Fruit fly (Drosophila melanogaster): ENCODE data around the gene CG17919.

Gene CG17919

dm6 chr3R:6353624-6354352 is 10.0 kb downstream of the CG17919 start (continued):
- TF ChIP-seq CG12104 (GFP tag; optimal IDR thresholded peaks at IDR 0.05) (peak; percentile 75), ato (GFP tag; IDR thresholded peaks at IDR 0.05; ENCODE audit: partially characterized antibody) (no peak), Awh (GFP tag; IDR thresholded peaks at IDR 0.05) (0 out of 2 replicates have a peak, but pooled peaks have one; percentile 47), Blimp-1 (GFP tag; optimal IDR thresholded peaks at IDR 0.05) (no peak), maf-S (GFP tag; optimal IDR thresholded peaks at IDR 0.05) (no peak), CG15479 (GFP tag; optimal IDR thresholded peaks at IDR 0.05) (no peak), CG13123 (GFP tag; optimal IDR thresholded peaks at IDR 0.05) (peak; percentile 42), Camta (GFP tag; optimal IDR thresholded peaks at IDR 0.05) (peak; percentile 49), CoRest (tag; optimal IDR thresholded peaks at IDR 0.05) (peak; percentile 90), pb (GFP tag; optimal IDR thresholded peaks at IDR 0.05) (no peak), CkIIα-i1 (GFP tag; IDR thresholded peaks at IDR 0.05) (no peak), CG31441 (GFP tag; IDR thresholded peaks at IDR 0.05) (no peak), ranshi (GFP tag; IDR thresholded peaks at IDR 0.05) (peak; percentile 54; the same call in 1 of the 2 replicates), Dek (tag; optimal IDR thresholded peaks at IDR 0.05) (no peak), p53 (GFP tag; optimal IDR thresholded peaks at IDR 0.05) (no peak), ash1 (GFP tag; optimal IDR thresholded peaks at IDR 0.05) (no peak), sr (GFP tag; IDR thresholded peaks at IDR 0.05) (peak; percentile 72), CG15514 (GFP tag; optimal IDR thresholded peaks at IDR 0.05) (no peak), CG10267 (tag; optimal IDR thresholded peaks at IDR 0.05) (peak; percentile 75), CG13894 (tag; optimal IDR thresholded peaks at IDR 0.05) (no peak), unc-4 (GFP tag; IDR thresholded peaks at IDR 0.05; ENCODE audit: partially characterized antibody) (no peak), Kr (GFP tag; optimal IDR thresholded peaks at IDR 0.05) (no peak), tna (GFP tag; IDR thresholded peaks at IDR 0.05; ENCODE audit: partially characterized antibody) (no peak), CG31388 (GFP tag; optimal IDR thresholded peaks at IDR 0.05) (peak; percentile 26), ara (GFP tag; IDR thresholded peaks at IDR 0.05) (no peak), jigr1 (GFP tag; IDR thresholded peaks at IDR 0.05) (no peak), CG16815 (GFP tag; optimal IDR thresholded peaks at IDR 0.05) (peak; percentile 65), Mrtf (GFP tag; IDR thresholded peaks at IDR 0.05) (peak; percentile 59; the same call in 1 of the 3 replicates), Ets97D (GFP tag; optimal IDR thresholded peaks at IDR 0.05) (peak; percentile 24), Tbp (GFP tag; optimal IDR thresholded peaks at IDR 0.05) (no peak), repo (GFP tag; optimal IDR thresholded peaks at IDR 0.05) (peak; percentile 18), CG3065 (GFP tag; optimal IDR thresholded peaks at IDR 0.05) (peak; percentile 24), CG30020 (tag; optimal IDR thresholded peaks at IDR 0.05) (no peak), tll (GFP tag; optimal IDR thresholded peaks at IDR 0.05) (no peak), MESR4 (GFP tag; optimal IDR thresholded peaks at IDR 0.05) (no peak), Asciz (GFP tag; optimal IDR thresholded peaks at IDR 0.05) (peak; percentile 64), CTCF (GFP tag; optimal IDR thresholded peaks at IDR 0.05) (no peak), HLH3B (GFP tag; IDR thresholded peaks at IDR 0.05) (peak; percentile 45; the same call in 1 of the 2 replicates), toy (GFP tag; IDR thresholded peaks at IDR 0.05) (no peak), Gug (GFP tag; IDR thresholded peaks at IDR 0.05) (peak; percentile 18; the same call in 1 of the 4 replicates), CG17568 (GFP tag; optimal IDR thresholded peaks at IDR 0.05) (peak; percentile 47), grn (GFP tag; optimal IDR thresholded peaks at IDR 0.05) (no peak), croc (GFP tag; conservative IDR thresholded peaks at IDR 0.05) (peak; percentile 44; the same call in 1 of the 3 replicates), sisA (GFP tag; IDR thresholded peaks at IDR 0.05) (peak; percentile 47; the same call in 1 of the 2 replicates), CG8765 (GFP tag; IDR thresholded peaks at IDR 0.05) (no peak), TFAM (GFP tag; optimal IDR thresholded peaks at IDR 0.05) (no peak), CG6813 (GFP tag; optimal IDR thresholded peaks at IDR 0.05) (peak; percentile 41), Ada2b (GFP tag; IDR thresholded peaks at IDR 0.05) (peak; percentile 32; the same call in 1 of the 2 replicates), nmo (GFP tag; optimal IDR thresholded peaks at IDR 0.05) (peak; percentile 93), zfh2 (GFP tag; optimal IDR thresholded peaks at IDR 0.05) (peak; percentile 22)

All from whole organism, embryonic.